Fruit fly (Drosophila melanogaster) whole organism, prepupa: ENCODE measurements around the gene Srrm1.
A peak's percentile ranks its signal among the peaks of the same experiment; 100 is the strongest.

Experiments
- Blimp-1 ChIP-seq: fragments of 200-800 bp; sonication (Bioruptor generic); optimal IDR thresholded peaks from 3 replicates; lab custom pipeline; 2017; ENCODE audit warnings: missing biosample characterization, missing genetic modification characterization, mild to moderate bottlenecking, moderate library complexity, missing genetic modification reagents
- CG10631 ChIP-seq: fragments of 200-800 bp; sonication (Bioruptor generic); optimal IDR thresholded peaks from 2 replicates; lab custom pipeline; 2016; ENCODE audit warnings: missing biosample characterization, missing genetic modification characterization
- CG10669 ChIP-seq: fragments of 200-800 bp; sonication (Bioruptor generic); optimal IDR thresholded peaks from 3 replicates; lab custom pipeline; 2018; ENCODE audit warnings: missing biosample characterization, mild to moderate bottlenecking, missing genetic modification characterization, moderate library complexity
- CG11294 ChIP-seq: fragments of 200-800 bp; sonication (Bioruptor generic); IDR thresholded peaks from 2 replicates; pipeline ENCODE4 v1.3.6; 2022; ENCODE audit warnings: missing biosample characterization, missing genetic modification characterization
- CG11762 ChIP-seq: fragments of 200-800 bp; sonication (Bioruptor generic); optimal IDR thresholded peaks from 3 replicates; lab custom pipeline; 2016; ENCODE audit warnings: missing biosample characterization, missing genetic modification characterization; ENCODE audit not compliant: insufficient read depth
- CG11902 ChIP-seq: fragments of 200-800 bp; sonication (Bioruptor generic); optimal IDR thresholded peaks from 3 replicates; lab custom pipeline; 2016; ENCODE audit warnings: missing biosample characterization, missing genetic modification characterization
- CG15336 ChIP-seq: fragments of 200-800 bp; sonication (Bioruptor generic); IDR thresholded peaks from 2 replicates; pipeline ENCODE4 v1.3.6; 2022; ENCODE audit warnings: missing biosample characterization, missing genetic modification characterization
- CG32006 ChIP-seq: fragments of 200-800 bp; sonication (Bioruptor generic); optimal IDR thresholded peaks from 3 replicates; lab custom pipeline; 2017; ENCODE audit warnings: missing biosample characterization, mild to moderate bottlenecking, missing genetic modification characterization
- CG3919 ChIP-seq: fragments of 200-800 bp; sonication (Bioruptor generic); optimal IDR thresholded peaks from 3 replicates; lab custom pipeline; 2016; ENCODE audit warnings: missing biosample characterization, missing genetic modification characterization
- CG6276 ChIP-seq: fragments of 200-800 bp; sonication (Bioruptor generic); optimal IDR thresholded peaks from 2 replicates; lab custom pipeline; 2017; ENCODE audit warnings: missing biosample characterization, mild to moderate bottlenecking, missing genetic modification characterization
- CG6792 ChIP-seq: fragments of 200-800 bp; sonication (Bioruptor generic); optimal IDR thresholded peaks from 3 replicates; lab custom pipeline; 2016; ENCODE audit warnings: missing biosample characterization, missing genetic modification characterization
- CG6808 ChIP-seq: fragments of 200-800 bp; sonication (Bioruptor generic); optimal IDR thresholded peaks from 3 replicates; lab custom pipeline; 2017; ENCODE audit warnings: missing biosample characterization, missing genetic modification characterization, mild to moderate bottlenecking, moderate library complexity, missing genetic modification reagents
- CG7368 ChIP-seq: fragments of 200-800 bp; sonication (Bioruptor generic); optimal IDR thresholded peaks from 3 replicates; lab custom pipeline; 2016; ENCODE audit warnings: missing biosample characterization, missing genetic modification characterization
- CG8119 ChIP-seq: fragments of 200-800 bp; sonication (Bioruptor generic); IDR thresholded peaks from 3 replicates; pipeline ENCODE4 v1.3.6; 2022; ENCODE audit warnings: missing biosample characterization, missing genetic modification characterization
- CG8319 ChIP-seq: fragments of 200-800 bp; sonication (Bioruptor generic); optimal IDR thresholded peaks from 3 replicates; lab custom pipeline; 2016; ENCODE audit warnings: missing biosample characterization, missing genetic modification characterization
- CG9139 ChIP-seq: fragments of 200-800 bp; sonication (Bioruptor generic); optimal IDR thresholded peaks from 3 replicates; lab custom pipeline; 2017; ENCODE audit warnings: missing biosample characterization, mild to moderate bottlenecking, missing genetic modification characterization
- Eip75B ChIP-seq: fragments of 200-800 bp; sonication (Bioruptor generic); optimal IDR thresholded peaks from 3 replicates; lab custom pipeline; 2016; ENCODE audit warnings: missing biosample characterization, missing genetic modification characterization
- Eip78C ChIP-seq: fragments of 200-800 bp; sonication (Bioruptor generic); peaks from one replicate; lab custom pipeline; 2016; ENCODE audit warnings: missing biosample characterization, missing genetic modification characterization
- Ets21C ChIP-seq: fragments of 200-800 bp; sonication (Bioruptor generic); optimal IDR thresholded peaks from 3 replicates; lab custom pipeline; 2016; ENCODE audit warnings: missing biosample characterization, missing genetic modification characterization
- Ets96B ChIP-seq: fragments of 200-800 bp; optimal IDR thresholded peaks from 2 replicates; lab custom pipeline; 2019; ENCODE audit warnings: missing biosample characterization, mild to moderate bottlenecking, missing genetic modification characterization, moderate library complexity
- Gug ChIP-seq: fragments of 200-800 bp; sonication (Bioruptor generic); IDR thresholded peaks from 2 replicates; pipeline ENCODE4 v1.3.6; 2022; ENCODE audit warnings: missing biosample characterization, missing genetic modification characterization
- Hr38 ChIP-seq: sonication (Bioruptor generic); optimal IDR thresholded peaks from 2 replicates; lab custom pipeline; 2016; ENCODE audit warnings: missing biosample characterization, missing genetic modification characterization
- Hr39 ChIP-seq: fragments of 200-800 bp; sonication (Bioruptor generic); optimal IDR thresholded peaks from 2 replicates; lab custom pipeline; 2016; ENCODE audit warnings: missing biosample characterization, missing genetic modification characterization
- Hr4 ChIP-seq: fragments of 200-800 bp; sonication (Bioruptor generic); optimal IDR thresholded peaks from 3 replicates; lab custom pipeline; 2016; ENCODE audit warnings: missing biosample characterization, missing genetic modification characterization
- Lpt ChIP-seq: fragments of 200-800 bp; sonication (Bioruptor generic); optimal IDR thresholded peaks from 3 replicates; lab custom pipeline; 2016; ENCODE audit warnings: missing biosample characterization, missing genetic modification characterization
- Met ChIP-seq: fragments of 200-800 bp; sonication (Bioruptor generic); optimal IDR thresholded peaks from 3 replicates; lab custom pipeline; 2016; ENCODE audit warnings: missing biosample characterization, missing genetic modification characterization
- Smox ChIP-seq: fragments of 200-800 bp; sonication (Bioruptor generic); optimal IDR thresholded peaks from 3 replicates; lab custom pipeline; 2016; ENCODE audit warnings: missing biosample characterization, missing genetic modification characterization
- Sox102F ChIP-seq: fragments of 200-800 bp; sonication (Bioruptor generic); optimal IDR thresholded peaks from 2 replicates; lab custom pipeline; 2016; ENCODE audit warnings: missing biosample characterization, mild to moderate bottlenecking, missing genetic modification characterization
- Sox14 ChIP-seq: fragments of 200-800 bp; sonication (Bioruptor generic); optimal IDR thresholded peaks from 3 replicates; lab custom pipeline; 2016; ENCODE audit warnings: missing biosample characterization, missing genetic modification characterization
- Sox15 ChIP-seq: fragments of 200-800 bp; sonication (Bioruptor generic); optimal IDR thresholded peaks from 3 replicates; lab custom pipeline; 2016; ENCODE audit warnings: missing biosample characterization, missing genetic modification characterization
- acj6 ChIP-seq: fragments of 200-800 bp; sonication (Bioruptor generic); optimal IDR thresholded peaks from 3 replicates; lab custom pipeline; 2016; ENCODE audit warnings: missing biosample characterization, missing genetic modification characterization
- cyc ChIP-seq: fragments of 200-800 bp; sonication (Bioruptor generic); optimal IDR thresholded peaks from 3 replicates; lab custom pipeline; 2016; ENCODE audit warnings: missing biosample characterization, missing genetic modification characterization
- dac ChIP-seq: fragments of 200-800 bp; sonication (Bioruptor generic); optimal IDR thresholded peaks from 2 replicates; lab custom pipeline; 2017; ENCODE audit warnings: missing biosample characterization, mild to moderate bottlenecking, missing genetic modification characterization
- eg ChIP-seq: fragments of 200-800 bp; sonication (Bioruptor generic); IDR thresholded peaks from 3 replicates; pipeline ENCODE4 v1.3.6; 2022; ENCODE audit warnings: missing biosample characterization, missing genetic modification characterization
- fd85E ChIP-seq: fragments of 200-800 bp; sonication (Bioruptor generic); optimal IDR thresholded peaks from 3 replicates; lab custom pipeline; 2016; ENCODE audit warnings: missing biosample characterization, missing genetic modification characterization
- lz ChIP-seq: fragments of 200-800 bp; sonication (Bioruptor generic); optimal IDR thresholded peaks from 3 replicates; lab custom pipeline; 2016; ENCODE audit warnings: missing biosample characterization, missing genetic modification characterization
- pdm3 ChIP-seq: fragments of 200-800 bp; sonication (Bioruptor generic); optimal IDR thresholded peaks from 3 replicates; lab custom pipeline; 2016; ENCODE audit warnings: missing biosample characterization, missing genetic modification characterization
- spab ChIP-seq: fragments of 200-800 bp; sonication (Bioruptor generic); optimal IDR thresholded peaks from 2 replicates; lab custom pipeline; 2017; ENCODE audit warnings: missing biosample characterization, mild to moderate bottlenecking, missing genetic modification characterization, missing genetic modification reagents
- ss ChIP-seq, 2 experiments: fragments of 200-800 bp; sonication (Bioruptor generic); optimal IDR thresholded peaks; 2 replicates in 1 of 2; 3 replicates in 1 of 2; lab custom pipeline; 2017 to 2018; ENCODE audit warnings: mild to moderate bottlenecking in 2 of 2, missing biosample characterization in 2 of 2, missing genetic modification characterization in 2 of 2, moderate library complexity in 1 of 2
- svp ChIP-seq: fragments of 200-800 bp; sonication (Bioruptor generic); peaks from one replicate; lab custom pipeline; 2016; ENCODE audit warnings: missing biosample characterization, missing genetic modification characterization
- topi ChIP-seq: fragments of 200-800 bp; sonication (Bioruptor generic); optimal IDR thresholded peaks from 3 replicates; lab custom pipeline; 2016; ENCODE audit warnings: missing biosample characterization, missing genetic modification characterization

The Srrm1 gene

dm6 chr3L:13022854-13023560 is 13.6 kb upstream of the Srrm1 start, which contains the start of gene RpS12 (continued):
- TF ChIP-seq Ets96B (peak; percentile 22), CG7368 (GFP tag; lab: Kevin White, UChicago) (peak; percentile 46), Blimp-1 (GFP tag; lab: Kevin White, UChicago) (peak; percentile 40), Hr38 (GFP tag; lab: Kevin White, UChicago) (no peak), CG11902 (GFP tag; lab: Kevin White, UChicago) (no peak), dac (GFP tag; lab: Kevin White, UChicago) (peak; percentile 3), Sox102F (GFP tag; lab: Kevin White, UChicago) (peak; percentile 68), CG6808 (GFP tag; lab: Kevin White, UChicago) (peak; percentile 38), svp (GFP tag; lab: Kevin White, UChicago) (peak; percentile 65)

- TF ChIP-seq Met (no peak), CG6792 (GFP tag; lab: Kevin White, UChicago) (no peak), Smox (no peak), Ets96B (no peak), CG7368 (GFP tag; lab: Kevin White, UChicago) (no peak), CG11762 (GFP tag; lab: Kevin White, UChicago) (no peak), Ets21C (no peak), Hr38 (GFP tag; lab: Kevin White, UChicago) (no peak)
Measured at dm6 chr3L:13026337-13026736, 10.3 kb upstream of the Srrm1 start, which contains the start of gene Zmynd10. TSS of gene Zmynd10 (minus strand) at chr3L:13026437.

- TF ChIP-seq Blimp-1 (GFP tag; lab: Kevin White, UChicago) (peak; percentile 85), CG9139 (GFP tag; lab: Kevin White, UChicago) (no peak)
Measured at dm6 chr3L:13026872-13027271, 9.7 kb upstream of the Srrm1 start.

- TF ChIP-seq CG6792 (GFP tag; lab: Kevin White, UChicago) (no peak), eg (GFP tag; lab: Robert Waterston, UW) (no peak), Sox15 (GFP tag; lab: Kevin White, UChicago) (no peak)
Measured at dm6 chr3L:13027333-13027732, 9.3 kb upstream of the Srrm1 start.

- TF ChIP-seq Eip78C (peak; percentile 49), spab (GFP tag; lab: Kevin White, UChicago) (no peak), ss (GFP tag; optimal IDR thresholded peaks at IDR 0.05; lab: Kevin White, UChicago) (peak in 1 of 2 experiments; percentile 40), CG10669 (GFP tag; lab: Kevin White, UChicago) (no peak), dac (GFP tag; lab: Kevin White, UChicago) (no peak), CG15336 (GFP tag; lab: Robert Waterston, UW) (peak; percentile 61; the same call in 1 of the 2 replicates), Sox102F (GFP tag; lab: Kevin White, UChicago) (peak; percentile 17), Gug (GFP tag; lab: Robert Waterston, UW) (no peak), CG6276 (no peak), CG3919 (GFP tag; lab: Kevin White, UChicago) (peak; percentile 79), topi (GFP tag; lab: Kevin White, UChicago) (peak; percentile 6), CG6808 (GFP tag; lab: Kevin White, UChicago) (no peak), Sox14 (no peak), CG8119 (GFP tag; lab: Robert Waterston, UW) (peak; percentile 29; the same call in 1 of the 3 replicates), CG9139 (GFP tag; lab: Kevin White, UChicago) (no peak), Hr4 (no peak), CG11294 (GFP tag; lab: Robert Waterston, UW) (no peak), Hr38 (GFP tag; lab: Kevin White, UChicago) (no peak), Smox (no peak), Hr39 (GFP tag; lab: Kevin White, UChicago) (no peak), CG8319 (GFP tag; lab: Kevin White, UChicago) (no peak), Sox15 (GFP tag; lab: Kevin White, UChicago) (no peak), fd85E (no peak), CG32006 (GFP tag; lab: Kevin White, UChicago) (no peak), cyc (GFP tag; lab: Kevin White, UChicago) (no peak), Blimp-1 (GFP tag; lab: Kevin White, UChicago) (no peak), Eip75B (peak; percentile 6), acj6 (GFP tag; lab: Kevin White, UChicago) (no peak), Lpt (GFP tag; lab: Kevin White, UChicago) (peak; percentile 2), pdm3 (no peak), lz (GFP tag; lab: Kevin White, UChicago) (no peak), CG10631 (GFP tag; lab: Kevin White, UChicago) (no peak), CG11902 (GFP tag; lab: Kevin White, UChicago) (no peak)
Measured at dm6 chr3L:13028740-13029139, 7.9 kb upstream of the Srrm1 start, which contains the start of gene CG17672. TSS of gene CG17672 (plus strand) at chr3L:13028962.
